Fruit fly (Drosophila melanogaster): Measurements from ENCODE around the gene jp.

Gene jp

DNA sequence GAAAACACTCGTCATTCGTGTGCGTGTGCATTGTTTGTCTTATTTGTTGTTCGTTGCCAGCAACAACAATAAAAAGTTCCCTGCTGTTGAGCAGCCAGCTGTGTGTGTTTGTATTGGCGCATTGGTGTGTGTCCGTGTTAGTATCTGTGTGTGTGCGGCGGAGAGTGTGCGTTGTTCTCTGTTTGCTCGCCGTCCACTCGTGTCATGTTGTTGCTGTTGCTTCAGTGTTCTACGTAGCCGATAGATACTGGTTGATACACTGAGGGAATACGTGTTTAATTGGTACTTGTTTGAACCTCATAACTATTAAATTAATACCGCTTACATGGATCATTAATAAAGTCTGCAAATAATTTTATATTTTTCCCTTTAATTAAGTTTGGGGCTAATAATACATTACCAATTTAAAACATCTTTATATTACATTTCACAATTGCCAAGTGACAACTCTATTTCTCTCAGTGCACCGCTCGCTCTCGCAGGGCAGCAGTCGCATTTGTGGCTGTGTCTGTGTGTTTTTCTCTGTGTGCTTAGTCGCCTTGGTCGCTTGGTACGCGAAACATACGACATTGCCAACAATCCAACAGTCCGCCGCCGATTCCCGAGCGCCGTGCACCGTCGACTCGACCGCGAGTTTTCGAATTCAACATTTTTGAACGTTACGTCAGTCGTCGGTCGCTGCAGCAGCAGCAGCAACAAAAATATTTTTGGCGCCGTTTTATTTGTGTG, 2.0 kb upstream of the jp start, which contains the start of gene brwl (continued):
- peak; percentile 98 for TF ChIP-seq CG6689 (GFP tag; IDR thresholded peaks at IDR 0.05)
- TF ChIP-seq maf-S (GFP tag; optimal IDR thresholded peaks at IDR 0.05) = peak; percentile 98
- no peak for TF ChIP-seq lov (optimal IDR thresholded peaks at IDR 0.05)
- TF ChIP-seq lov (GFP tag; IDR thresholded peaks at IDR 0.05) = peak; percentile 95
- TF ChIP-seq CG14667 (GFP tag; IDR thresholded peaks at IDR 0.05) = peak; percentile 98
- TF ChIP-seq sd (tag; optimal IDR thresholded peaks at IDR 0.05) = peak; percentile 95
- TF ChIP-seq CG18619 (GFP tag; optimal IDR thresholded peaks at IDR 0.05) = peak; percentile 98
- TF ChIP-seq CG2875 (GFP tag; optimal IDR thresholded peaks at IDR 0.05) = peak; percentile 99
- TF ChIP-seq ems (GFP tag; optimal IDR thresholded peaks at IDR 0.05) = peak; percentile 98
- TF ChIP-seq pfk (GFP tag; optimal IDR thresholded peaks at IDR 0.05) = peak; percentile 26
- TF ChIP-seq CG15269 (tag; optimal IDR thresholded peaks at IDR 0.05) = peak; percentile 99
- TF ChIP-seq NC2α (GFP tag; optimal IDR thresholded peaks at IDR 0.05) = peak; percentile 96
- TF ChIP-seq CG12391 (tag; optimal IDR thresholded peaks at IDR 0.05) = peak; percentile 99
- TF ChIP-seq CG2202 (tag; optimal IDR thresholded peaks at IDR 0.05) = peak; percentile 97
- TF ChIP-seq Optix (GFP tag; IDR thresholded peaks at IDR 0.05) = peak; percentile 93; the same call in 2 of the 3 replicates
- TF ChIP-seq zen2 (GFP tag; IDR thresholded peaks at IDR 0.05; ENCODE audit: partially characterized antibody) = no peak
- peak; percentile 97 for TF ChIP-seq Nf-YA (GFP tag; IDR thresholded peaks at IDR 0.05)
- peak; percentile 92 for TF ChIP-seq CG10431 (GFP tag; optimal IDR thresholded peaks at IDR 0.05)
- TF ChIP-seq stwl (tag; optimal IDR thresholded peaks at IDR 0.05) = peak; percentile 72
- TF ChIP-seq rib (GFP tag; IDR thresholded peaks at IDR 0.05) = peak; percentile 96
- TF ChIP-seq trh (GFP tag; optimal IDR thresholded peaks at IDR 0.05) = peak; percentile 97
- TF ChIP-seq pan (optimal IDR thresholded peaks at IDR 0.05) = no peak
- TF ChIP-seq pan (GFP tag; optimal IDR thresholded peaks at IDR 0.05 in 1 of 2, IDR thresholded peaks at IDR 0.05 in 1 of 2) = peak in 1 of 2 experiments; percentile 98
- TF ChIP-seq Awh (GFP tag; IDR thresholded peaks at IDR 0.05) = peak; percentile 98
- peak; percentile 97 for TF ChIP-seq gro (GFP tag; optimal IDR thresholded peaks at IDR 0.05)
- peak; percentile 93 for TF ChIP-seq CG8478 (optimal IDR thresholded peaks at IDR 0.05)

DNA sequence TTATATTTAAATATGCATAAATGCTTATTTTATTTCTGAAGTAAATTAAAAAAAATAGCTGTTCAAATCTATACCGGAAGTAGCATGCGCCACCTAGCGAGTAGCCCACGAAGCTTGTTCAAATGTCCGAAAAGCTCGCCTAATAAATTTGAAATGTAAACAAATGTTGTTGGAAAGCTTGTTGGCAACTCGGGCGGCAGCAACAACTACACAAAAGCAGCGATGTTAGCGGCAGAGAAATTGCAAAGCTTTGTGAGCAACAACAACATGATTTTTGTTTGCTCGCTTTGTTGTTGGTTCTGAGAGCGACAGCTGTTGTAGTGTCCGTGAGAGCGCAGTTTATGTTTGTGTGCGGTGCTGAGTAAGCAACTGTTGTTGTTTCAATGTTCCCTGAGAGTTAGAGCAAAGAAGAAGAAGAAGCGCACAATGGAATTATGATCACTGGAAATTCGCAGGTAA, 877 bp upstream of the jp start:
- no peak for TF ChIP-seq Gsc (GFP tag; IDR thresholded peaks at IDR 0.05)
- TF ChIP-seq lbe (GFP tag; optimal IDR thresholded peaks at IDR 0.05) = peak; percentile 83
- no peak for TF ChIP-seq CG16815 (GFP tag; optimal IDR thresholded peaks at IDR 0.05)
- TF ChIP-seq Atf-2 (GFP tag; optimal IDR thresholded peaks at IDR 0.05) = peak; percentile 82
- TF ChIP-seq sens (GFP tag) = peak; percentile 99
- no peak for TF ChIP-seq hkb (optimal IDR thresholded peaks at IDR 0.05)
- TF ChIP-seq hkb (GFP tag; IDR thresholded peaks at IDR 0.05) = peak; percentile 99
- TF ChIP-seq crc (GFP tag; optimal IDR thresholded peaks at IDR 0.05) = peak; percentile 96
- TF ChIP-seq CG32772 (GFP tag; IDR thresholded peaks at IDR 0.05) = peak; percentile 89
- TF ChIP-seq Bdp1 (GFP tag; optimal IDR thresholded peaks at IDR 0.05) = peak; percentile 90
- TF ChIP-seq CG4360 (GFP tag; IDR thresholded peaks at IDR 0.05) = peak; percentile 94
- peak; percentile 63 for TF ChIP-seq Deaf1 (tag; optimal IDR thresholded peaks at IDR 0.05)
- TF ChIP-seq kay (GFP tag; optimal IDR thresholded peaks at IDR 0.05) = peak; percentile 65
- peak; percentile 92 for TF ChIP-seq CG18011 (GFP tag; optimal IDR thresholded peaks at IDR 0.05)
- TF ChIP-seq CG18619 (GFP tag; optimal IDR thresholded peaks at IDR 0.05) = peak; percentile 99
- peak; percentile 73 for TF ChIP-seq pum (GFP tag; optimal IDR thresholded peaks at IDR 0.05)
- TF ChIP-seq CG12299 (tag; optimal IDR thresholded peaks at IDR 0.05) = peak; percentile 99
- peak; percentile 54 for TF ChIP-seq CG30020 (tag; optimal IDR thresholded peaks at IDR 0.05)
- peak; percentile 96 for TF ChIP-seq Sox102F (GFP tag; optimal IDR thresholded peaks at IDR 0.05)
- peak; percentile 91 for TF ChIP-seq CG16863 (GFP tag; optimal IDR thresholded peaks at IDR 0.05)
- no peak for TF ChIP-seq pita (GFP tag; optimal IDR thresholded peaks at IDR 0.05)
- TF ChIP-seq CG5953 (GFP tag; IDR thresholded peaks at IDR 0.05) = peak; percentile 98
- TF ChIP-seq Abd-B (GFP tag; optimal IDR thresholded peaks at IDR 0.05) = peak; percentile 78
- peak; percentile 81 for TF ChIP-seq CG33557 (GFP tag; optimal IDR thresholded peaks at IDR 0.05)
- no peak for TF ChIP-seq Neu2 (GFP tag; optimal IDR thresholded peaks at IDR 0.05; ENCODE audit: borderline replicate concordance)
- TF ChIP-seq grn (GFP tag; optimal IDR thresholded peaks at IDR 0.05) = peak; percentile 93

All from whole organism, embryonic.